Fruit fly (Drosophila melanogaster): Measurements from ENCODE around the gene Atx-1.
A peak's percentile ranks its signal among the peaks of the same experiment; 100 is the strongest.

dm6 chrX:6863289-6863938 is 40.4 kb downstream of the Atx-1 start, which contains the start of gene CG43736:
- peak; percentile 93 for TF ChIP-seq Eip75B (GFP tag; optimal IDR thresholded peaks at IDR 0.05)
- peak; percentile 93 for TF ChIP-seq CG3919 (GFP tag; optimal IDR thresholded peaks at IDR 0.05)
- peak; percentile 93 for TF ChIP-seq fd59A (GFP tag; optimal IDR thresholded peaks at IDR 0.05)
- TF ChIP-seq CG7368 (GFP tag; optimal IDR thresholded peaks at IDR 0.05) = peak; percentile 86
- peak; percentile 96 for TF ChIP-seq Met (GFP tag; optimal IDR thresholded peaks at IDR 0.05)
- TF ChIP-seq svp (GFP tag) = peak; percentile 99
- peak; percentile 91 for TF ChIP-seq dac (GFP tag; optimal IDR thresholded peaks at IDR 0.05)
- peak; percentile 96 for TF ChIP-seq CG4318 (GFP tag; optimal IDR thresholded peaks at IDR 0.05)

Data from whole organism, prepupa.